Worm (Caenorhabditis elegans) whole organism, L2 larva: ENCODE results near the gene F21D9.11.

Source experiments
- C34F6.9 ChIP-seq: fragments of 150-350 bp; optimal IDR thresholded peaks from 2 replicates; lab custom pipeline; 2014; ENCODE audit warnings: missing biosample characterization, missing genetic modification characterization
- F13H6.1 ChIP-seq: sonication (generic microtip); optimal IDR thresholded peaks from 2 replicates; lab custom pipeline; 2016; ENCODE audit warnings: missing genetic modification characterization, missing compliant biosample characterization
- ZK546.5 ChIP-seq: sonication (generic microtip); optimal IDR thresholded peaks from 2 replicates; lab custom pipeline; 2017; ENCODE audit warnings: missing biosample characterization, missing genetic modification characterization
- alr-1 ChIP-seq: fragments of 150-350 bp; optimal IDR thresholded peaks from 2 replicates; lab custom pipeline; 2014; ENCODE audit warnings: missing biosample characterization, missing genetic modification characterization
- aly-2 ChIP-seq: fragments of 150-350 bp; optimal IDR thresholded peaks from 2 replicates; lab custom pipeline; 2014; ENCODE audit warnings: missing biosample characterization, missing genetic modification characterization
- blmp-1 ChIP-seq: sonication (generic microtip); optimal IDR thresholded peaks from 2 replicates; lab custom pipeline; 2017; ENCODE audit warnings: missing genetic modification characterization, mild to moderate bottlenecking, missing compliant biosample characterization, antibody characterized with exemption, moderate library complexity; ENCODE audit not compliant: insufficient read depth
- ceh-82 ChIP-seq: fragments of 150-350 bp; optimal IDR thresholded peaks from 2 replicates; lab custom pipeline; 2014; ENCODE audit warnings: missing biosample characterization, missing genetic modification characterization
- crh-2 ChIP-seq: sonication (generic microtip); optimal IDR thresholded peaks from 2 replicates; lab custom pipeline; 2017; ENCODE audit warnings: missing biosample characterization, missing genetic modification characterization
- dmd-4 ChIP-seq: sonication (generic microtip); optimal IDR thresholded peaks from 2 replicates; lab custom pipeline; 2017; ENCODE audit warnings: missing biosample characterization, missing genetic modification characterization
- egl-27 ChIP-seq: sonication (generic microtip); optimal IDR thresholded peaks from 3 replicates; lab custom pipeline; 2017; ENCODE audit warnings: missing biosample characterization, missing genetic modification reagents, missing genetic modification characterization
- elt-3 ChIP-seq: sonication (generic microtip); optimal IDR thresholded peaks from 2 replicates; lab custom pipeline; 2017; ENCODE audit warnings: missing biosample characterization, missing genetic modification characterization
- gmeb-1 ChIP-seq: fragments of 150-350 bp; optimal IDR thresholded peaks from 2 replicates; lab custom pipeline; 2014; ENCODE audit warnings: missing biosample characterization, missing genetic modification characterization
- lin-11 ChIP-seq: fragments of 150-350 bp; sonication (generic microtip); optimal IDR thresholded peaks from 2 replicates; lab custom pipeline; 2014; ENCODE audit warnings: missing biosample characterization, missing genetic modification characterization, inconsistent platforms, mixed read lengths
- lin-13 ChIP-seq: fragments of 150-350 bp; optimal IDR thresholded peaks from 2 replicates; lab custom pipeline; 2014; ENCODE audit warnings: missing biosample characterization, missing genetic modification reagents, missing genetic modification characterization
- lin-39 ChIP-seq: fragments of 150-350 bp; optimal IDR thresholded peaks from 2 replicates; lab custom pipeline; 2014; ENCODE audit warnings: missing biosample characterization, missing genetic modification reagents, missing genetic modification characterization
- lsy-2 ChIP-seq, 2 experiments: fragments of 150-350 bp in 1 of 2; sonication (generic microtip) in 1 of 2; optimal IDR thresholded peaks; 2 replicates each; lab custom pipeline; 2014 to 2017; ENCODE audit warnings: missing biosample characterization in 2 of 2, missing genetic modification characterization in 2 of 2
- mbf-1 ChIP-seq: sonication (generic microtip); optimal IDR thresholded peaks from 2 replicates; lab custom pipeline; 2017; ENCODE audit warnings: missing biosample characterization, missing genetic modification characterization
- nhr-10 ChIP-seq: sonication (generic microtip); optimal IDR thresholded peaks from 2 replicates; lab custom pipeline; 2017; ENCODE audit warnings: missing biosample characterization, missing genetic modification characterization
- nhr-11 ChIP-seq: fragments of 150-350 bp; optimal IDR thresholded peaks from 2 replicates; lab custom pipeline; 2014; ENCODE audit warnings: missing biosample characterization, missing genetic modification characterization
- nhr-12 ChIP-seq: fragments of 150-350 bp; optimal IDR thresholded peaks from 2 replicates; lab custom pipeline; 2014; ENCODE audit warnings: missing biosample characterization, missing genetic modification characterization
- nhr-21 ChIP-seq: fragments of 150-350 bp; optimal IDR thresholded peaks from 2 replicates; lab custom pipeline; 2014; ENCODE audit warnings: missing biosample characterization, missing genetic modification characterization
- nhr-6 ChIP-seq: fragments of 150-350 bp; optimal IDR thresholded peaks from 2 replicates; lab custom pipeline; 2014; ENCODE audit warnings: missing biosample characterization, missing genetic modification characterization
- nhr-77 ChIP-seq: fragments of 150-350 bp; optimal IDR thresholded peaks from 2 replicates; lab custom pipeline; 2014; ENCODE audit warnings: missing biosample characterization, missing genetic modification characterization
- peb-1 ChIP-seq: fragments of 150-350 bp; optimal IDR thresholded peaks from 2 replicates; lab custom pipeline; 2014; ENCODE audit warnings: missing biosample characterization, missing genetic modification characterization
- sem-4 ChIP-seq: fragments of 150-350 bp; optimal IDR thresholded peaks from 2 replicates; lab custom pipeline; 2014; ENCODE audit warnings: missing biosample characterization, missing genetic modification reagents, missing genetic modification characterization
- skn-1 ChIP-seq: sonication (generic microtip); optimal IDR thresholded peaks from 2 replicates; lab custom pipeline; 2017; ENCODE audit warnings: missing biosample characterization, missing genetic modification characterization
- sma-3 ChIP-seq: sonication (generic microtip); optimal IDR thresholded peaks from 2 replicates; lab custom pipeline; 2016; ENCODE audit warnings: missing genetic modification reagents, missing genetic modification characterization, missing compliant biosample characterization
- snpc-4 ChIP-seq: fragments of 150-350 bp; optimal IDR thresholded peaks from 2 replicates; lab custom pipeline; 2014; ENCODE audit warnings: missing biosample characterization, missing genetic modification characterization
- unc-39 ChIP-seq: fragments of 150-350 bp; optimal IDR thresholded peaks from 2 replicates; lab custom pipeline; 2014; ENCODE audit warnings: missing biosample characterization, missing genetic modification characterization
- unc-55 ChIP-seq: fragments of 150-350 bp; sonication (generic microtip); optimal IDR thresholded peaks from 3 replicates; lab custom pipeline; 2014; ENCODE audit warnings: missing biosample characterization, missing genetic modification reagents, missing genetic modification characterization
- zag-1 ChIP-seq: fragments of 150-350 bp; optimal IDR thresholded peaks from 2 replicates; lab custom pipeline; 2014; ENCODE audit warnings: missing biosample characterization, missing genetic modification characterization
- ztf-1 ChIP-seq: fragments of 200-800 bp; sonication (Bioruptor generic); conservative IDR thresholded peaks from 2 replicates; pipeline ENCODE4 v1.3.6; 2022; ENCODE audit warnings: missing genetic modification characterization, missing compliant biosample characterization
- ztf-11 ChIP-seq: sonication (generic microtip); optimal IDR thresholded peaks from 2 replicates; lab custom pipeline; 2017; ENCODE audit warnings: missing biosample characterization, missing genetic modification characterization
- ztf-4 ChIP-seq: fragments of 150-350 bp; optimal IDR thresholded peaks from 2 replicates; lab custom pipeline; 2014; ENCODE audit warnings: missing biosample characterization, missing genetic modification characterization

Gene F21D9.11

DNA sequence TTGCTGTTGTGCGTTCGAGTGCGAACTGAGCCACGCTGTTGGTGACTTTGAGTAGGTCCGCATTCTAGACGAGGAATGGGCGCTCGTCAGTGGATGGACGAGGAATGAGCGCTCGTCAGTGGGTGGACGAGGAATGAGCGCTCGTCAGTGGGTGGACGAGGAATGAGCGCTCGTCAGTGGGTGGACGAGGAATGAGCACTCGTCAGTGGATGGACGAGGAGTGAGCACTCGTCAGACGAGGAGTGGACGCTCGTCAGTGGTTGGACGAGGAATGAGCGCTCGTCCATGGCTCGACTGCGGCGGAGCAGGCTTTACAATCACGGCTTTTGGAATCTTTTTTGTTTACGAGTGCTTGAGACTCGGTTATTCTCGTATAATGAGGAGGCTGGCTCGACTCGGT is 26.5 kb downstream of the F21D9.11 start:
- TF ChIP-seq ztf-4 = no peak
- no peak for TF ChIP-seq unc-55
- TF ChIP-seq elt-3 = no peak
- TF ChIP-seq ztf-1 = no peak
- no peak for TF ChIP-seq lin-39
- no peak for TF ChIP-seq dmd-4 (tag; lab: Kevin White, UChicago)
- no peak for TF ChIP-seq alr-1 (tag; lab: Kevin White, UChicago)
- TF ChIP-seq ztf-11 (tag; lab: Kevin White, UChicago) = no peak
- TF ChIP-seq snpc-4 (tag; lab: Kevin White, UChicago) = no peak
- no peak for TF ChIP-seq blmp-1 (tag; lab: Kevin White, UChicago)
- TF ChIP-seq nhr-6 (tag; lab: Kevin White, UChicago) = no peak
- no peak for TF ChIP-seq gmeb-1 (tag; lab: Kevin White, UChicago)
- TF ChIP-seq mbf-1 (tag; lab: Kevin White, UChicago) = no peak
- TF ChIP-seq lsy-2 (tag; optimal IDR thresholded peaks at IDR 0.05; lab: Kevin White, UChicago) = no peak
- no peak for TF ChIP-seq peb-1
- TF ChIP-seq lin-11 (tag; lab: Kevin White, UChicago) = no peak
- TF ChIP-seq ZK546.5 (tag; lab: Kevin White, UChicago) = no peak

DNA sequence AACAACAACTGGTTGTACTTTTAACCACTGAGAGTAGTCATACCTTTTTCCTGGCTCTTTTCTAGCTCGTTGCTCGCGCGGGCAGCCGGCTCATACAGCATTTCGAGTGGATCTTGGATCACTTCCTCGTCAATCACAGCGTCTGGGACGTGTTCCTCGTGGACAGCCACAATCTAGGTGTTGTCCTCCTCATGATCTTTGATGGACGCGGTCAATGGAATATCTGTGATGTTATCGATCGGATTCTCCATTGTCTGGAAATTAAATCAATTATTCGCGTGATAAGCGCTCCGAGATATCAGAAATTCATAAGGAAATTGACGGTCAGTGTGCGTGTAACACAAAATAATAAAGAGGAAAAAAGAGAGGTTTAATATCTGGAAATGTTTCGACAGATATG is 27.9 kb downstream of the F21D9.11 start, which contains the start of gene F21D9.8:
TSS of gene F21D9.8 (minus strand) at position 101 of the 400 bp plus-strand sequence.
- TF ChIP-seq ZK546.5 (tag; lab: Kevin White, UChicago) = no peak
- TF ChIP-seq ztf-11 (tag; lab: Kevin White, UChicago) = no peak
- no peak for TF ChIP-seq peb-1
- no peak for TF ChIP-seq C34F6.9 (tag; lab: Kevin White, UChicago)
- TF ChIP-seq zag-1 = no peak
- TF ChIP-seq crh-2 (tag; lab: Kevin White, UChicago) = no peak
- TF ChIP-seq elt-3 = no peak
- TF ChIP-seq sma-3 (GFP tag; lab: Kevin White, UChicago) = no peak
- no peak for TF ChIP-seq blmp-1 (tag; lab: Kevin White, UChicago)
- TF ChIP-seq lsy-2 (tag; optimal IDR thresholded peaks at IDR 0.05; lab: Kevin White, UChicago) = no peak
- no peak for TF ChIP-seq nhr-21 (tag; lab: Kevin White, UChicago)
- no peak for TF ChIP-seq nhr-10 (tag; lab: Kevin White, UChicago)

DNA sequence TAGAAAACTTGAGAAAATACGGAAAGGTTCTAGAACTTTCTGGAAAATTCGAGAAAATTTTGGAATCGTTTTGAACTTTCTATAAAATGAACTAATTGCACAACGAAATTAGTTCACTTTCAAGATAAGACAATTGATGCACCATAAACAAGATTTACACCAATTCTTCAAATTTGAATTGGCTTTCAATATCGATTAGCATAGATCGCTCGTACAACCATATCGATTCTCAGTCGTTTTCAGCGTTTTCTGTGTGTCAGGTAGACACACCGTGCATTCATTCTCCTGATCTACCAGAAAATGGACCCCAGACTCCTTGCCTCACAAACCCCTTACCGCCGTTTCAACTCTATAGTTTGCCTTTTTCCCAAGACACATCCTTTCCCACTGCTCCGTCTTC is 30.4 kb downstream of the F21D9.11 start, which contains the start of gene fbxb-117:
TSS of gene fbxb-117 (plus strand) at position 301 of the 400 bp plus-strand sequence.
- no peak for TF ChIP-seq ZK546.5 (tag; lab: Kevin White, UChicago)
- TF ChIP-seq skn-1 (tag; lab: Kevin White, UChicago) = no peak
- TF ChIP-seq aly-2 (tag; lab: Kevin White, UChicago) = no peak
- TF ChIP-seq C34F6.9 (tag; lab: Kevin White, UChicago) = no peak

DNA sequence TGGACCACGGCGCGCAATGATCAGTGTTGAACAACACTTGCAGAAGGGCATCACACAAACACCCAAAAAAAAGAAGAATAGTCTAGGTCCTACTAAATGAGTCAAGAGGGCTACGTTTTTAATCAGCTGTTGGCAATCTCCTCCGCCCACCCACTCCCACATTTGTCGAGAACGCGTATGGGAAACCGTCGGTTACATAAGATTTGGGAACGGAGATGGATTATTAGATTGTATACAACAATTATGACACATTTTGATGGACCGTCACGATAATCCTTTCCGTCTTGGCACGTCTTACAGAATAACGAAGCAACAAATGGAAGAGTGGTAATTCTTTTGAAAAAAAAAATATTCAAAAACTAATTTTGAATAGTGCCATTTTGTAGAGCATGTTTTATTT is 34.0 kb downstream of the F21D9.11 start:
- TF ChIP-seq egl-27 = no peak
- TF ChIP-seq unc-55 = no peak
- no peak for TF ChIP-seq unc-39
- no peak for TF ChIP-seq zag-1
- no peak for TF ChIP-seq ceh-82
- TF ChIP-seq sem-4 (tag; lab: Kevin White, UChicago) = no peak
- TF ChIP-seq nhr-12 (tag; lab: Kevin White, UChicago) = no peak
- no peak for TF ChIP-seq ztf-11 (tag; lab: Kevin White, UChicago)
- no peak for TF ChIP-seq lin-13 (GFP tag; lab: Kevin White, UChicago)
- no peak for TF ChIP-seq nhr-11 (tag; lab: Kevin White, UChicago)

DNA sequence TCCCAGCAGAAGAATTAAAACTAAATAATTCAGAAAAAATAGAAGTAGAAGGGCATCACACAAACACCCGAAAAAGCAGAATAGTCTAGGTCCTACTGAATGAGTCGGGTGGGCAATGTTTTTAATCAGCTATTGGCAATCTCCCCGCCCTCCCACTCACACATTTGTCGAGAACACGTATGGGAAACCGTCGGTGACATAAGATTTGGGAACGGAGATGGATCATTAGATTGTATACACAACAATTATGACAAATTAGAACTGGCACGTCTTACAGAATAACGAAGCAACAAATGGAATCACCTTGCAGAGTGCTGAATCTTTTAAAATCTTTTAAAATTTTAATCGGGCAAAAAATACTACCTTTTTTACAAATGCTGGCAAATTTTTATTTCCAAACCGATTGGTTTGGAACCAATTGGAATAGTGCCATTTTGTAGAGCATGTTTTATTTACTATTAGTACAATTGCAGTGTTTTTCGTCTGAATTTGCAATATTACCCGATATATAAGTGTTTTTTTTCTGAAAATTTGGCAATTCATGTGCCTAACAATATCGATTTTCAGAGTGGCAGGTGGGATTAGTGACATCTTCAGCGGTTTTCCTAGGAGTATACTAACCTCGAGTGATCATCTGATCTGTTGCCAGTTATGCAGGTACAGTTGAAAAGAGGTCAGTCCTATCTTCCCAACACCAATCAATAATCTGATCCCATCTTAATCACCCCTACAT is 36.3 kb downstream of the F21D9.11 start, which contains the start of the genes F55C9.3 and fbxb-57:
TSS of gene F55C9.3 (minus strand) at position 101 of the 733 bp plus-strand sequence.
TSS of gene fbxb-57 (plus strand) at position 683 of the 733 bp plus-strand sequence.
- TF ChIP-seq lsy-2 (tag; optimal IDR thresholded peaks at IDR 0.05; lab: Kevin White, UChicago) (no peak), ztf-1 (no peak)

DNA sequence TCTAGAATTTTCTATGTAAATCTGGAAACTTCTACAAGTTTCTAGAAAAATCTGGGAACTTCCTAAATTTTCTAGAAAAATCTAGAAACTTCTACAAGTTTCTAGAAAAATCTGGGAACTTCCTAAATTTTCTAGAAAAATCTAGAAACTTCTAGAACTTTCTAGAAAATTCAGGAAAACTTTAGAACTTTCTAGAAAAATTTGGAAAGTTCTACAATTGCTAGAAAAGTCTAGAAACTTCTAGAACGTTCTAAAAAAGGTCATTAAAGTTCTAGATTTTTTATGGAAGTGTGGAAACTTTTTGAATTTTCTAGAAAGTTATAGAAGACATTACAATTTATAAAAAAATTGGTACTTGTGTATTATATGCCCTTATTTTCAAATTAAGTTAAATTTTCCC is 41.1 kb downstream of the F21D9.11 start, which contains the start of gene F55C9.5:
TSS of gene F55C9.5 (minus strand) at position 101 of the 400 bp plus-strand sequence.
- TF ChIP-seq F13H6.1 (tag; lab: Kevin White, UChicago) = no peak
- TF ChIP-seq blmp-1 (tag; lab: Kevin White, UChicago) = no peak
- no peak for TF ChIP-seq gmeb-1 (tag; lab: Kevin White, UChicago)
- no peak for TF ChIP-seq dmd-4 (tag; lab: Kevin White, UChicago)
- TF ChIP-seq nhr-77 (tag; lab: Kevin White, UChicago) = no peak
